Fruit fly (Drosophila melanogaster) whole organism, embryonic: ENCODE results near the gene Cypl.
A peak's percentile ranks its signal among the peaks of the same experiment; 100 is the strongest.

ENCODE experiments used
- CG15269 ChIP-seq: fragments of 200-800 bp; sonication (Bioruptor generic); optimal IDR thresholded peaks from 2 replicates; lab custom pipeline; 2018; ENCODE audit warnings: missing biosample characterization, mild to moderate bottlenecking, missing genetic modification characterization, moderate library complexity
- CG15479 ChIP-seq: fragments of 200-800 bp; sonication (Bioruptor generic); optimal IDR thresholded peaks from 3 replicates; lab custom pipeline; 2019; ENCODE audit warnings: missing biosample characterization, mild to moderate bottlenecking, missing genetic modification characterization, moderate library complexity
- CG15514 ChIP-seq: fragments of 200-800 bp; sonication (Bioruptor generic); optimal IDR thresholded peaks from 3 replicates; lab custom pipeline; 2017; ENCODE audit warnings: missing biosample characterization, missing genetic modification characterization, mild to moderate bottlenecking, moderate library complexity, missing genetic modification reagents
- CG17385 ChIP-seq: fragments of 200-800 bp; sonication (Bioruptor generic); optimal IDR thresholded peaks from 3 replicates; lab custom pipeline; 2018; ENCODE audit warnings: missing biosample characterization, mild to moderate bottlenecking, missing genetic modification characterization
- CG18262 ChIP-seq: fragments of 200-800 bp; optimal IDR thresholded peaks from 3 replicates; lab custom pipeline; 2019; ENCODE audit warnings: missing biosample characterization, mild to moderate bottlenecking, missing genetic modification characterization, moderate library complexity
- CG18764 ChIP-seq: fragments of 200-800 bp; sonication (Bioruptor generic); optimal IDR thresholded peaks from 3 replicates; lab custom pipeline; 2016; ENCODE audit warnings: missing biosample characterization, missing genetic modification characterization
- CG30431 ChIP-seq: fragments of 200-800 bp; sonication (Bioruptor generic); optimal IDR thresholded peaks from 2 replicates; lab custom pipeline; 2017; ENCODE audit warnings: missing biosample characterization, missing genetic modification characterization
- CG31365 ChIP-seq: fragments of 200-800 bp; sonication (Bioruptor generic); optimal IDR thresholded peaks from 2 replicates; lab custom pipeline; 2018; ENCODE audit warnings: missing biosample characterization, mild to moderate bottlenecking, missing genetic modification characterization
- CG3281 ChIP-seq: fragments of 200-800 bp; sonication (Bioruptor generic); optimal IDR thresholded peaks from 3 replicates; lab custom pipeline; 2017; ENCODE audit warnings: missing biosample characterization, mild to moderate bottlenecking, missing genetic modification characterization
- CG3847 ChIP-seq: fragments of 200-800 bp; sonication (Bioruptor generic); IDR thresholded peaks from 2 replicates; pipeline ENCODE4 v1.3.6; 2022; ENCODE audit warnings: missing biosample characterization, missing genetic modification characterization
- CG6272 ChIP-seq: fragments of 200-800 bp; sonication (Bioruptor generic); IDR thresholded peaks from 2 replicates; pipeline ENCODE4 v1.3.6; 2022; ENCODE audit warnings: missing biosample characterization, missing genetic modification characterization
- CG6765 ChIP-seq: fragments of 200-800 bp; sonication (Bioruptor generic); optimal IDR thresholded peaks from 3 replicates; lab custom pipeline; 2017; ENCODE audit warnings: missing biosample characterization, mild to moderate bottlenecking, missing genetic modification characterization
- CG6854 ChIP-seq: fragments of 200-800 bp; sonication (Bioruptor generic); optimal IDR thresholded peaks from 3 replicates; lab custom pipeline; 2017; ENCODE audit warnings: missing biosample characterization, mild to moderate bottlenecking, missing genetic modification characterization
- CG7987 ChIP-seq: fragments of 200-800 bp; sonication (Bioruptor generic); optimal IDR thresholded peaks from 2 replicates; lab custom pipeline; 2018; ENCODE audit warnings: missing biosample characterization, mild to moderate bottlenecking, missing genetic modification characterization, moderate library complexity
- Dek ChIP-seq: fragments of 200-800 bp; sonication (Bioruptor generic); optimal IDR thresholded peaks from 3 replicates; lab custom pipeline; 2019; ENCODE audit warnings: missing biosample characterization, mild to moderate bottlenecking, missing genetic modification characterization, moderate library complexity
- Ets65A ChIP-seq: fragments of 200-800 bp; sonication (Bioruptor generic); peaks from one replicate; lab custom pipeline; 2016; ENCODE audit warnings: missing biosample characterization, missing genetic modification characterization
- Fer1 ChIP-seq: fragments of 200-800 bp; sonication (Bioruptor generic); optimal IDR thresholded peaks from 2 replicates; lab custom pipeline; 2017; ENCODE audit warnings: missing biosample characterization, mild to moderate bottlenecking, missing genetic modification characterization
- GATAe ChIP-seq: fragments of 200-800 bp; sonication (Bioruptor generic); conservative IDR thresholded peaks from 2 replicates; pipeline ENCODE4 v1.3.6; 2022; ENCODE audit warnings: missing biosample characterization, missing genetic modification characterization
- HmgZ ChIP-seq: fragments of 200-800 bp; sonication (Bioruptor generic); optimal IDR thresholded peaks from 2 replicates; lab custom pipeline; 2018; ENCODE audit warnings: missing biosample characterization, mild to moderate bottlenecking, missing genetic modification characterization
- Hmr ChIP-seq: fragments of 200-800 bp; sonication (Bioruptor generic); optimal IDR thresholded peaks from 3 replicates; lab custom pipeline; 2017; ENCODE audit warnings: mild to moderate bottlenecking, missing biosample characterization, missing genetic modification reagents, missing genetic modification characterization
- Hsf ChIP-seq: fragments of 200-800 bp; sonication (Bioruptor generic); optimal IDR thresholded peaks from 3 replicates; lab custom pipeline; 2016; ENCODE audit warnings: missing biosample characterization, missing genetic modification characterization
- Med ChIP-seq: fragments of 200-800 bp; sonication (Bioruptor generic); peaks from one replicate; lab custom pipeline; 2016; ENCODE audit warnings: missing biosample characterization, missing genetic modification characterization, mild to moderate bottlenecking, inconsistent platforms, moderate library complexity
- Meics ChIP-seq: fragments of 200-800 bp; sonication (Bioruptor generic); optimal IDR thresholded peaks from 2 replicates; lab custom pipeline; 2017; ENCODE audit warnings: missing biosample characterization, mild to moderate bottlenecking, missing genetic modification characterization
- Neu2 ChIP-seq: fragments of 200-800 bp; sonication (Bioruptor generic); optimal IDR thresholded peaks from 3 replicates; lab custom pipeline; 2016; ENCODE audit warnings: missing biosample characterization, missing genetic modification characterization, borderline replicate concordance
- Scr ChIP-seq: fragments of 200-800 bp; sonication (Bioruptor generic); IDR thresholded peaks from 2 replicates; pipeline ENCODE4 v1.3.6; 2022; ENCODE audit warnings: missing biosample characterization, missing genetic modification characterization; ENCODE audit not compliant: partially characterized antibody
- Usf ChIP-seq: fragments of 200-800 bp; sonication (Bioruptor generic); optimal IDR thresholded peaks from 2 replicates; lab custom pipeline; 2017; ENCODE audit warnings: missing genotype, missing biosample characterization, missing genetic modification characterization
- ash1 ChIP-seq: fragments of 200-800 bp; sonication (Bioruptor generic); optimal IDR thresholded peaks from 2 replicates; lab custom pipeline; 2018; ENCODE audit warnings: missing biosample characterization, mild to moderate bottlenecking, missing genetic modification characterization
- bbx ChIP-seq: fragments of 200-800 bp; sonication (Bioruptor generic); IDR thresholded peaks from 2 replicates; pipeline ENCODE4 v1.3.6; 2022; ENCODE audit warnings: missing biosample characterization, missing genetic modification characterization; ENCODE audit not compliant: partially characterized antibody
- ci ChIP-seq: fragments of 200-800 bp; sonication (Bioruptor generic); IDR thresholded peaks from 3 replicates; pipeline ENCODE4 v1.3.6; 2022; ENCODE audit warnings: missing biosample characterization, missing genetic modification characterization
- crol ChIP-seq: fragments of 200-800 bp; sonication (Bioruptor generic); IDR thresholded peaks from 2 replicates; pipeline ENCODE4 v1.3.6; 2022; ENCODE audit warnings: missing biosample characterization, missing genetic modification characterization
- esg ChIP-seq: fragments of 200-800 bp; sonication (Bioruptor generic); conservative IDR thresholded peaks from 2 replicates; pipeline ENCODE4 v1.3.6; 2022; ENCODE audit warnings: missing biosample characterization, missing genetic modification characterization
- lov ChIP-seq, 2 experiments: fragments of 200-800 bp in 1 of 2; fragments of >200 bp in 1 of 2; sonication (Bioruptor generic) in 1 of 2; IDR thresholded peaks in 1 of 2; optimal IDR thresholded peaks in 1 of 2; 2 replicates in 1 of 2; 3 replicates in 1 of 2; pipeline versions ENCODE4 v1.3.6 to Lab custom; 2017 to 2022; ENCODE audit warnings: missing biosample characterization in 1 of 2, missing genetic modification characterization in 1 of 2
- nau ChIP-seq: fragments of 200-800 bp; sonication (Bioruptor generic); optimal IDR thresholded peaks from 3 replicates; lab custom pipeline; 2017; ENCODE audit warnings: missing biosample characterization, mild to moderate bottlenecking, missing genetic modification characterization, missing genetic modification reagents
- p53 ChIP-seq: fragments of 200-800 bp; sonication (Bioruptor generic); optimal IDR thresholded peaks from 2 replicates; lab custom pipeline; 2016; ENCODE audit warnings: missing biosample characterization, missing genetic modification characterization
- pb ChIP-seq: fragments of 200-800 bp; sonication (Bioruptor generic); optimal IDR thresholded peaks from 3 replicates; lab custom pipeline; 2016; ENCODE audit warnings: missing biosample characterization, missing genetic modification characterization
- rib ChIP-seq: fragments of 200-800 bp; sonication (Bioruptor generic); IDR thresholded peaks from 2 replicates; pipeline ENCODE4 v1.3.6; 2022; ENCODE audit warnings: missing biosample characterization, missing genetic modification characterization
- sc ChIP-seq, 3 experiments: fragments of >200 bp in 2 of 3; fragments of 200-800 bp in 1 of 3; sonication (Bioruptor generic) in 1 of 3; optimal IDR thresholded peaks; 2 replicates in 2 of 3; 3 replicates in 1 of 3; lab custom pipeline; 2017; ENCODE audit warnings: mild to moderate bottlenecking in 1 of 3, missing biosample characterization in 1 of 3, missing genetic modification characterization in 1 of 3, missing genetic modification reagents in 1 of 3
- sens ChIP-seq: fragments of 200-800 bp; sonication (Bioruptor generic); peaks from one replicate; lab custom pipeline; 2016; ENCODE audit warnings: missing biosample characterization, missing genetic modification characterization
- seq ChIP-seq: fragments of 200-800 bp; sonication (Bioruptor generic); IDR thresholded peaks from 2 replicates; pipeline ENCODE4 v1.3.6; 2022; ENCODE audit warnings: missing biosample characterization, missing genetic modification characterization
- slbo ChIP-seq: fragments of 200-800 bp; sonication (Bioruptor generic); IDR thresholded peaks from 2 replicates; pipeline ENCODE4 v1.3.6; 2022; ENCODE audit warnings: missing biosample characterization, missing genetic modification characterization
- stwl ChIP-seq: fragments of 200-800 bp; sonication (Bioruptor generic); optimal IDR thresholded peaks from 3 replicates; lab custom pipeline; 2018; ENCODE audit warnings: missing biosample characterization, mild to moderate bottlenecking, missing genetic modification characterization, moderate library complexity
- sug ChIP-seq: fragments of 200-800 bp; optimal IDR thresholded peaks from 2 replicates; lab custom pipeline; 2019; ENCODE audit warnings: missing biosample characterization, mild to moderate bottlenecking, missing genetic modification characterization, moderate library complexity
- toy ChIP-seq: fragments of 200-800 bp; sonication (Bioruptor generic); IDR thresholded peaks from 2 replicates; pipeline ENCODE4 v1.3.6; 2022; ENCODE audit warnings: missing biosample characterization, missing genetic modification characterization
- ttk ChIP-seq: fragments of 200-800 bp; sonication (Bioruptor generic); IDR thresholded peaks from 2 replicates; pipeline ENCODE4 v2.1.2; 2022; ENCODE audit warnings: missing biosample characterization, missing genetic modification characterization
- tx ChIP-seq: fragments of 200-800 bp; sonication (Bioruptor generic); optimal IDR thresholded peaks from 2 replicates; lab custom pipeline; 2016; ENCODE audit warnings: missing biosample characterization, missing genetic modification characterization
- wek ChIP-seq: fragments of 200-800 bp; sonication (Bioruptor generic); optimal IDR thresholded peaks from 3 replicates; lab custom pipeline; 2018; ENCODE audit warnings: missing biosample characterization, mild to moderate bottlenecking, missing genetic modification characterization, moderate library complexity
- yki ChIP-seq: fragments of >200 bp; optimal IDR thresholded peaks from 3 replicates; lab custom pipeline; 2018
- zf30C ChIP-seq: fragments of 200-800 bp; sonication (Bioruptor generic); optimal IDR thresholded peaks from 3 replicates; lab custom pipeline; 2018; ENCODE audit warnings: missing biosample characterization, mild to moderate bottlenecking, missing genetic modification characterization

Gene Cypl

dm6 chr3L:548304-549198 is 5.8 kb upstream of the Cypl start (continued):
- TF ChIP-seq Med (GFP tag; lab: Kevin White, UChicago) (peak; percentile 77), zf30C (GFP tag; lab: Kevin White, UChicago) (no peak), GATAe (GFP tag; lab: Robert Waterston, UW) (peak; percentile 89), CG18262 (tag; lab: Kevin White, UChicago) (no peak), CG30431 (no peak), Usf (GFP tag; lab: Kevin White, UChicago) (no peak), CG6854 (GFP tag; lab: Kevin White, UChicago) (peak; percentile 21), tx (GFP tag; lab: Kevin White, UChicago) (no peak), Neu2 (GFP tag; lab: Kevin White, UChicago) (no peak), ci (GFP tag; lab: Robert Waterston, UW) (0 out of 3 replicates have a peak, but pooled peaks have one; percentile 31), Ets65A (no peak), Meics (GFP tag; lab: Kevin White, UChicago) (peak; percentile 37), CG15514 (GFP tag; lab: Kevin White, UChicago) (peak; percentile 34), stwl (tag; lab: Kevin White, UChicago) (no peak), Hmr (peak; percentile 69), bbx (GFP tag; lab: Robert Waterston, UW) (peak; percentile 35; the same call in 1 of the 2 replicates), CG3847 (0 out of 2 replicates have a peak, but pooled peaks have one; percentile 20), CG18764 (GFP tag; lab: Kevin White, UChicago) (no peak), Fer1 (GFP tag; lab: Kevin White, UChicago) (peak; percentile 38), p53 (peak; percentile 94), crol (peak; percentile 74), Scr (GFP tag; lab: Robert Waterston, UW) (0 out of 2 replicates have a peak, but pooled peaks have one; percentile 21), CG17385 (GFP tag; lab: Kevin White, UChicago) (peak; percentile 55), CG15479 (peak; percentile 22), pb (GFP tag; lab: Kevin White, UChicago) (no peak), CG6765 (GFP tag; lab: Kevin White, UChicago) (peak; percentile 46), CG15269 (tag; lab: Kevin White, UChicago) (peak; percentile 15), CG7987 (no peak), esg (GFP tag; lab: Robert Waterston, UW) (no peak), sc (optimal IDR thresholded peaks at IDR 0.05; lab: Kevin White, UChicago) (no peak), sc (GFP tag; optimal IDR thresholded peaks at IDR 0.05; lab: Kevin White, UChicago) (no peak), nau (GFP tag; lab: Kevin White, UChicago) (no peak), ttk (no peak), CG6272 (GFP tag; lab: Robert Waterston, UW) (no peak), HmgZ (tag; lab: Kevin White, UChicago) (peak; percentile 9), yki (lab: Kevin White, UChicago) (no peak), Dek (no peak), seq (peak; percentile 22; the same call in 1 of the 2 replicates), wek (GFP tag; lab: Kevin White, UChicago) (no peak), sug (tag; lab: Kevin White, UChicago) (peak; percentile 84), toy (GFP tag; lab: Robert Waterston, UW) (no peak), slbo (GFP tag; lab: Robert Waterston, UW) (0 out of 2 replicates have a peak, but pooled peaks have one; percentile 6), lov (optimal IDR thresholded peaks at IDR 0.05; lab: Kevin White, UChicago) (no peak), lov (GFP tag; IDR thresholded peaks at IDR 0.05; lab: Robert Waterston, UW) (no peak), sens (GFP tag; lab: Kevin White, UChicago) (peak; percentile 73), CG3281 (GFP tag; lab: Kevin White, UChicago) (peak; percentile 32), Hsf (GFP tag; lab: Kevin White, UChicago) (no peak), ash1 (GFP tag; lab: Kevin White, UChicago) (peak; percentile 28), CG31365 (tag; lab: Kevin White, UChicago) (no peak), rib (peak; percentile 45; the same call in 1 of the 2 replicates)
